Fruit fly (Drosophila melanogaster) whole organism, embryonic: ENCODE data around the gene Rbp4.

ENCODE experiments used
- Asciz ChIP-seq: fragments of 200-800 bp; sonication (Bioruptor generic); optimal IDR thresholded peaks from 2 replicates; lab custom pipeline; 2017; ENCODE audit warnings: missing biosample characterization, mild to moderate bottlenecking, missing genetic modification characterization, missing genetic modification reagents
- CG10565 ChIP-seq: fragments of 200-800 bp; sonication (Bioruptor generic); optimal IDR thresholded peaks from 3 replicates; lab custom pipeline; 2016; ENCODE audit warnings: missing biosample characterization, mild to moderate bottlenecking, missing genetic modification characterization
- CG11247 ChIP-seq: fragments of 200-800 bp; sonication (Bioruptor generic); IDR thresholded peaks from 2 replicates; pipeline ENCODE4 v1.3.6; 2022; ENCODE audit warnings: missing biosample characterization, missing genetic modification characterization
- CG12104 ChIP-seq: fragments of 200-800 bp; sonication (Bioruptor generic); optimal IDR thresholded peaks from 3 replicates; lab custom pipeline; 2016; ENCODE audit warnings: missing biosample characterization, missing genetic modification characterization
- CG15514 ChIP-seq: fragments of 200-800 bp; sonication (Bioruptor generic); optimal IDR thresholded peaks from 3 replicates; lab custom pipeline; 2017; ENCODE audit warnings: missing biosample characterization, missing genetic modification characterization, mild to moderate bottlenecking, moderate library complexity, missing genetic modification reagents
- CG17359 ChIP-seq: fragments of 200-800 bp; sonication (Bioruptor generic); optimal IDR thresholded peaks from 3 replicates; lab custom pipeline; 2018; ENCODE audit warnings: missing biosample characterization, mild to moderate bottlenecking, missing genetic modification characterization, moderate library complexity
- CG30403 ChIP-seq: fragments of 200-800 bp; sonication (Bioruptor generic); optimal IDR thresholded peaks from 3 replicates; lab custom pipeline; 2016; ENCODE audit warnings: missing biosample characterization, missing genetic modification characterization
- CG31388 ChIP-seq: fragments of 200-800 bp; sonication (Bioruptor generic); optimal IDR thresholded peaks from 2 replicates; lab custom pipeline; 2016; ENCODE audit warnings: missing biosample characterization, missing genetic modification characterization
- CG3163 ChIP-seq: fragments of 200-800 bp; sonication (Bioruptor generic); optimal IDR thresholded peaks from 3 replicates; lab custom pipeline; 2016; ENCODE audit warnings: missing biosample characterization, missing genetic modification characterization
- CG7556 ChIP-seq: fragments of 200-800 bp; sonication (Bioruptor generic); optimal IDR thresholded peaks from 2 replicates; lab custom pipeline; 2017; ENCODE audit warnings: missing biosample characterization, mild to moderate bottlenecking, missing genetic modification characterization
- CG9727 ChIP-seq: fragments of 200-800 bp; sonication (Bioruptor generic); optimal IDR thresholded peaks from 3 replicates; lab custom pipeline; 2017; ENCODE audit warnings: missing biosample characterization, mild to moderate bottlenecking, missing genetic modification characterization
- Dbx ChIP-seq: fragments of 200-800 bp; sonication (Bioruptor generic); IDR thresholded peaks from 3 replicates; pipeline ENCODE4 v1.3.6; 2022; ENCODE audit warnings: missing biosample characterization, missing genetic modification characterization
- Deaf1 ChIP-seq: fragments of 200-800 bp; optimal IDR thresholded peaks from 3 replicates; lab custom pipeline; 2019; ENCODE audit warnings: missing biosample characterization, mild to moderate bottlenecking, missing genetic modification characterization, moderate library complexity
- Dip2 ChIP-seq: fragments of 200-800 bp; sonication (Bioruptor generic); IDR thresholded peaks from 2 replicates; pipeline ENCODE4 v1.3.6; 2022; ENCODE audit warnings: missing biosample characterization, missing genetic modification characterization
- ERR ChIP-seq: fragments of 200-800 bp; sonication (Bioruptor generic); optimal IDR thresholded peaks from 2 replicates; lab custom pipeline; 2016; ENCODE audit warnings: missing biosample characterization, missing genetic modification characterization
- HLH4C ChIP-seq: fragments of 200-800 bp; sonication (Bioruptor generic); IDR thresholded peaks from 3 replicates; pipeline ENCODE4 v1.3.6; 2022; ENCODE audit warnings: missing biosample characterization, missing genetic modification characterization; ENCODE audit not compliant: partially characterized antibody
- Hsf ChIP-seq: fragments of 200-800 bp; sonication (Bioruptor generic); optimal IDR thresholded peaks from 3 replicates; lab custom pipeline; 2016; ENCODE audit warnings: missing biosample characterization, missing genetic modification characterization
- NC2β ChIP-seq: fragments of 200-800 bp; sonication (Bioruptor generic); optimal IDR thresholded peaks from 2 replicates; lab custom pipeline; 2016; ENCODE audit warnings: missing biosample characterization, missing genetic modification characterization
- Oli ChIP-seq: fragments of 200-800 bp; sonication (Bioruptor generic); optimal IDR thresholded peaks from 2 replicates; lab custom pipeline; 2018; ENCODE audit warnings: missing biosample characterization, mild to moderate bottlenecking, missing genetic modification characterization, moderate library complexity
- Scr ChIP-seq: fragments of 200-800 bp; sonication (Bioruptor generic); IDR thresholded peaks from 2 replicates; pipeline ENCODE4 v1.3.6; 2022; ENCODE audit warnings: missing biosample characterization, missing genetic modification characterization; ENCODE audit not compliant: partially characterized antibody
- Spps ChIP-seq: fragments of 200-800 bp; sonication (Bioruptor generic); optimal IDR thresholded peaks from 2 replicates; lab custom pipeline; 2018; ENCODE audit warnings: missing biosample characterization, mild to moderate bottlenecking, missing genetic modification characterization
- Ssrp ChIP-seq: fragments of 200-800 bp; sonication (Bioruptor generic); optimal IDR thresholded peaks from 2 replicates; lab custom pipeline; 2018; ENCODE audit warnings: missing biosample characterization, mild to moderate bottlenecking, missing genetic modification characterization, moderate library complexity
- Trl ChIP-seq, 3 experiments: fragments of >200 bp in 2 of 3; fragments of 200-800 bp in 1 of 3; sonication (Bioruptor generic) in 1 of 3; optimal IDR thresholded peaks; 2 replicates in 1 of 3; 3 replicates in 2 of 3; lab custom pipeline; 2016 to 2017; ENCODE audit warnings: missing biosample characterization in 1 of 3, missing genetic modification characterization in 1 of 3
- ash1 ChIP-seq: fragments of 200-800 bp; sonication (Bioruptor generic); optimal IDR thresholded peaks from 2 replicates; lab custom pipeline; 2018; ENCODE audit warnings: missing biosample characterization, mild to moderate bottlenecking, missing genetic modification characterization
- bsh ChIP-seq, 2 experiments: fragments of 200-800 bp; sonication (Bioruptor generic); optimal IDR thresholded peaks; 2 replicates each; lab custom pipeline; 2017 to 2018; ENCODE audit warnings: mild to moderate bottlenecking in 2 of 2, missing biosample characterization in 2 of 2, missing genetic modification characterization in 2 of 2, moderate library complexity in 1 of 2
- btn ChIP-seq: fragments of 200-800 bp; sonication (Bioruptor generic); optimal IDR thresholded peaks from 2 replicates; lab custom pipeline; 2016; ENCODE audit warnings: missing biosample characterization, missing genetic modification characterization
- cas ChIP-seq: fragments of 200-800 bp; sonication (Bioruptor generic); IDR thresholded peaks from 2 replicates; pipeline ENCODE4 v1.3.6; 2022; ENCODE audit warnings: missing biosample characterization, missing genetic modification characterization
- caup ChIP-seq: fragments of 200-800 bp; sonication (Bioruptor generic); optimal IDR thresholded peaks from 3 replicates; lab custom pipeline; 2017; ENCODE audit warnings: missing biosample characterization, mild to moderate bottlenecking, missing genetic modification characterization, moderate library complexity; ENCODE audit not compliant: severe bottlenecking
- emc ChIP-seq: fragments of 200-800 bp; sonication (Bioruptor generic); optimal IDR thresholded peaks from 2 replicates; lab custom pipeline; 2016; ENCODE audit warnings: missing biosample characterization, missing genetic modification characterization
- en ChIP-seq: fragments of 200-800 bp; sonication (Bioruptor generic); optimal IDR thresholded peaks from 2 replicates; lab custom pipeline; 2016; ENCODE audit warnings: missing biosample characterization, missing genetic modification characterization
- grau ChIP-seq: fragments of 200-800 bp; optimal IDR thresholded peaks from 3 replicates; lab custom pipeline; 2019; ENCODE audit warnings: missing biosample characterization, mild to moderate bottlenecking, missing genetic modification characterization, moderate library complexity
- grn ChIP-seq: fragments of 200-800 bp; sonication (Bioruptor generic); optimal IDR thresholded peaks from 3 replicates; lab custom pipeline; 2017; ENCODE audit warnings: missing biosample characterization, missing genetic modification characterization
- kni ChIP-seq: fragments of 200-800 bp; sonication (Bioruptor generic); optimal IDR thresholded peaks from 3 replicates; lab custom pipeline; 2017; ENCODE audit warnings: mild to moderate bottlenecking, missing biosample characterization, missing genetic modification reagents, missing genetic modification characterization
- lbe ChIP-seq: fragments of 200-800 bp; sonication (Bioruptor generic); optimal IDR thresholded peaks from 2 replicates; lab custom pipeline; 2016; ENCODE audit warnings: missing biosample characterization, mild to moderate bottlenecking, missing genetic modification characterization
- nerfin-1 ChIP-seq: fragments of 200-800 bp; sonication (Bioruptor generic); optimal IDR thresholded peaks from 3 replicates; lab custom pipeline; 2019; ENCODE audit warnings: missing biosample characterization, mild to moderate bottlenecking, missing genetic modification characterization, moderate library complexity
- nom ChIP-seq: fragments of 200-800 bp; sonication (Bioruptor generic); optimal IDR thresholded peaks from 2 replicates; lab custom pipeline; 2017; ENCODE audit warnings: missing biosample characterization, missing genetic modification characterization, mild to moderate bottlenecking, moderate library complexity, missing genetic modification reagents
- org-1 ChIP-seq: fragments of 200-800 bp; sonication (Bioruptor generic); optimal IDR thresholded peaks from 2 replicates; lab custom pipeline; 2017; ENCODE audit warnings: missing biosample characterization, missing genetic modification characterization
- peb ChIP-seq: fragments of 200-800 bp; sonication (Bioruptor generic); IDR thresholded peaks from 2 replicates; pipeline ENCODE4 v1.3.6; 2022; ENCODE audit warnings: missing biosample characterization, missing genetic modification characterization
- pnt ChIP-seq: fragments of 200-800 bp; sonication (Bioruptor generic); optimal IDR thresholded peaks from 3 replicates; lab custom pipeline; 2016; ENCODE audit warnings: missing biosample characterization, missing genetic modification characterization
- ranshi ChIP-seq: fragments of 200-800 bp; sonication (Bioruptor generic); IDR thresholded peaks from 2 replicates; pipeline ENCODE4 v1.3.6; 2022; ENCODE audit warnings: missing biosample characterization, missing genetic modification characterization
- sens ChIP-seq: fragments of 200-800 bp; sonication (Bioruptor generic); peaks from one replicate; lab custom pipeline; 2016; ENCODE audit warnings: missing biosample characterization, missing genetic modification characterization
- sqz ChIP-seq: fragments of 200-800 bp; sonication (Bioruptor generic); optimal IDR thresholded peaks from 3 replicates; lab custom pipeline; 2018; ENCODE audit warnings: missing biosample characterization, mild to moderate bottlenecking, missing genetic modification characterization
- ssp ChIP-seq: fragments of 200-800 bp; sonication (Bioruptor generic); IDR thresholded peaks from 2 replicates; pipeline ENCODE4 v1.3.6; 2022; ENCODE audit warnings: missing biosample characterization, missing genetic modification characterization
- tap ChIP-seq: fragments of 200-800 bp; optimal IDR thresholded peaks from 3 replicates; lab custom pipeline; 2019; ENCODE audit warnings: missing biosample characterization, mild to moderate bottlenecking, missing genetic modification characterization, moderate library complexity
- tna ChIP-seq: fragments of 200-800 bp; sonication (Bioruptor generic); IDR thresholded peaks from 2 replicates; pipeline ENCODE4 v1.3.6; 2022; ENCODE audit warnings: missing biosample characterization, missing genetic modification characterization; ENCODE audit not compliant: partially characterized antibody
- unpg ChIP-seq: fragments of 200-800 bp; sonication (Bioruptor generic); optimal IDR thresholded peaks from 3 replicates; lab custom pipeline; 2018; ENCODE audit warnings: missing biosample characterization, mild to moderate bottlenecking, missing genetic modification characterization, moderate library complexity
- wdn ChIP-seq: fragments of 200-800 bp; sonication (Bioruptor generic); IDR thresholded peaks from 2 replicates; pipeline ENCODE4 v1.3.6; 2022; ENCODE audit warnings: missing biosample characterization, missing genetic modification characterization
- z ChIP-seq: fragments of 200-800 bp; sonication (Bioruptor generic); IDR thresholded peaks from 3 replicates; pipeline ENCODE4 v1.3.6; 2022; ENCODE audit warnings: missing biosample characterization, missing genetic modification characterization

Rbp4 gene

dm6 chr3R:13683624-13684568 is 27.7 kb upstream of the Rbp4 start, which contains the start of gene flfl (continued):
- TF ChIP-seq CG30403 (GFP tag; lab: Kevin White, UChicago) (peak; percentile 39), Trl (optimal IDR thresholded peaks at IDR 0.05; lab: Kevin White, UChicago) (peak; percentile 100), Trl (GFP tag; optimal IDR thresholded peaks at IDR 0.05; lab: Kevin White, UChicago) (peak; percentile 61), Asciz (GFP tag; lab: Kevin White, UChicago) (no peak), ERR (peak; percentile 50), Dip2 (no peak), wdn (GFP tag; lab: Robert Waterston, UW) (no peak), Scr (no peak), emc (GFP tag; lab: Kevin White, UChicago) (peak; percentile 28), en (no peak), Dbx (no peak), Oli (tag; lab: Kevin White, UChicago) (no peak), caup (no peak), CG15514 (GFP tag; lab: Kevin White, UChicago) (peak; percentile 42), CG11247 (GFP tag; lab: Robert Waterston, UW) (no peak), HLH4C (GFP tag; lab: Robert Waterston, UW) (no peak), tap (tag; lab: Kevin White, UChicago) (no peak), pnt (GFP tag; lab: Kevin White, UChicago) (no peak), z (GFP tag; lab: Robert Waterston, UW) (no peak), unpg (GFP tag; lab: Kevin White, UChicago) (no peak), btn (GFP tag; lab: Kevin White, UChicago) (peak; percentile 6), ash1 (no peak), grau (tag; lab: Kevin White, UChicago) (no peak), nom (GFP tag; lab: Kevin White, UChicago) (peak; percentile 66), Ssrp (tag; lab: Kevin White, UChicago) (no peak), kni (peak; percentile 87), nerfin-1 (peak; percentile 50), org-1 (GFP tag; lab: Kevin White, UChicago) (no peak), cas (GFP tag; lab: Robert Waterston, UW) (no peak), Spps (tag; lab: Kevin White, UChicago) (no peak), CG7556 (GFP tag; lab: Kevin White, UChicago) (peak; percentile 9), CG9727 (GFP tag; lab: Kevin White, UChicago) (peak; percentile 27), Deaf1 (tag; lab: Kevin White, UChicago) (no peak), lbe (GFP tag; lab: Kevin White, UChicago) (no peak), ssp (GFP tag; lab: Robert Waterston, UW) (no peak), CG12104 (GFP tag; lab: Kevin White, UChicago) (no peak), sqz (GFP tag; lab: Kevin White, UChicago) (no peak), CG31388 (GFP tag; lab: Kevin White, UChicago) (no peak), NC2β (no peak), tna (GFP tag; lab: Robert Waterston, UW) (no peak), ranshi (GFP tag; lab: Robert Waterston, UW) (no peak), CG17359 (tag; lab: Kevin White, UChicago) (no peak), peb (no peak), CG3163 (GFP tag; lab: Kevin White, UChicago) (peak; percentile 39), Hsf (peak; percentile 0), CG10565 (GFP tag; lab: Kevin White, UChicago) (no peak), bsh (GFP tag; optimal IDR thresholded peaks at IDR 0.05; lab: Kevin White, UChicago) (peak in 1 of 2 experiments; percentile 4), grn (no peak), sens (peak; percentile 78)
